Worm (Caenorhabditis elegans): ENCODE measurements around the gene Y54G11A.17.

Y54G11A.17 gene

DNA sequence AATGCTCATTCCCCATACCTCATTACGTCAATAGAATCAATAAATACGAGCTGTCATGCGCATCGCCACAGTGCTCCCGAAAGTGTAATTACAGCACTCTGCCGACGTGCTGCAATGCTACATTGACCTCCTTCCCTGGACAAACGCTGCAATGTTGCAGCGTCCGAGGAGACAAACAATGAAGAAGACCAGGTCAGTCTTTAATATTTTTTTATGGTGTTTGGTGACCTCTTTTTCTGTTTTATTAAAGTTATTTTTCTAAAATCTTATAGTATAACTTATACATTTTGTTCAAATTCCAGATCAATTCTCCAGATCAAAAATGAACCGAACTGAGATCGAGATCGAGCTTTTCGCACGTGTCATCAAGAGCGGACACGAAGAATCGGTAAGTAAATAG lies 32.2 kb upstream of the Y54G11A.17 start, which contains the start of gene sdz-26:
Gene sdz-26 (plus strand): TSS at position 301 of the 400 bp plus-strand sequence.
- no peak for TF ChIP-seq nhr-237 (tag; optimal IDR thresholded peaks at IDR 0.05)
- no peak for TF ChIP-seq sem-4 (tag; optimal IDR thresholded peaks at IDR 0.05)
- no peak for TF ChIP-seq elt-1 (tag; optimal IDR thresholded peaks at IDR 0.05)
- TF ChIP-seq dmd-4 (tag; optimal IDR thresholded peaks at IDR 0.05): no peak
- TF ChIP-seq mdl-1 (tag; optimal IDR thresholded peaks at IDR 0.05): no peak

ce11 chrII:14380778-14381177 lies 31.6 kb upstream of the Y54G11A.17 start:
- TF ChIP-seq nhr-237 (tag; optimal IDR thresholded peaks at IDR 0.05) (no peak), nhr-77 (tag; optimal IDR thresholded peaks at IDR 0.05) (no peak), ZK546.5 (tag; optimal IDR thresholded peaks at IDR 0.05) (no peak), ztf-11 (tag; optimal IDR thresholded peaks at IDR 0.05) (no peak), nhr-21 (tag; optimal IDR thresholded peaks at IDR 0.05) (no peak), crh-2 (tag; optimal IDR thresholded peaks at IDR 0.05) (no peak), nhr-25 (tag; optimal IDR thresholded peaks at IDR 0.05) (no peak), nhr-12 (tag; optimal IDR thresholded peaks at IDR 0.05) (no peak), Y55F3AM.14 (GFP tag; optimal IDR thresholded peaks at IDR 0.05) (no peak), zag-1 (tag; optimal IDR thresholded peaks at IDR 0.05) (no peak), mbf-1 (tag; optimal IDR thresholded peaks at IDR 0.05) (no peak)

ce11 chrII:14377796-14378195 lies 28.6 kb upstream of the Y54G11A.17 start, which contains the start of gene acr-20:
acr-20 (minus strand) TSS chrII:14377896.
- TF ChIP-seq sma-9 (GFP tag; optimal IDR thresholded peaks at IDR 0.05) (no peak), sma-9 (tag; optimal IDR thresholded peaks at IDR 0.05) (no peak), ztf-11 (tag; optimal IDR thresholded peaks at IDR 0.05) (no peak), egl-27 (tag; optimal IDR thresholded peaks at IDR 0.05) (no peak), nhr-129 (tag; optimal IDR thresholded peaks at IDR 0.05) (no peak)

- no peak for TF ChIP-seq crh-2 (tag; optimal IDR thresholded peaks at IDR 0.05)
- no peak for TF ChIP-seq sma-9 (GFP tag; optimal IDR thresholded peaks at IDR 0.05)
- TF ChIP-seq sma-9 (tag; optimal IDR thresholded peaks at IDR 0.05): no peak
- TF ChIP-seq nhr-11 (tag; optimal IDR thresholded peaks at IDR 0.05): no peak
- no peak for TF ChIP-seq R02D3.7 (tag; optimal IDR thresholded peaks at IDR 0.05)
- no peak for TF ChIP-seq unc-55 (GFP tag; optimal IDR thresholded peaks at IDR 0.05)
- TF ChIP-seq elt-3 (tag; optimal IDR thresholded peaks at IDR 0.05): no peak
- no peak for TF ChIP-seq mab-5 (tag; optimal IDR thresholded peaks at IDR 0.05)
- TF ChIP-seq gmeb-1 (tag; optimal IDR thresholded peaks at IDR 0.05): no peak
- no peak for TF ChIP-seq alr-1 (tag; optimal IDR thresholded peaks at IDR 0.05)
- TF ChIP-seq ztf-11 (tag; optimal IDR thresholded peaks at IDR 0.05): no peak
- TF ChIP-seq ceh-82 (tag; optimal IDR thresholded peaks at IDR 0.05): no peak
- no peak for TF ChIP-seq elt-1 (tag; optimal IDR thresholded peaks at IDR 0.05)
- TF ChIP-seq ceh-16 (tag; optimal IDR thresholded peaks at IDR 0.05): no peak
These were observed 25.4 kb upstream of the Y54G11A.17 start for ce11 chrII:14374594-14374993.

DNA sequence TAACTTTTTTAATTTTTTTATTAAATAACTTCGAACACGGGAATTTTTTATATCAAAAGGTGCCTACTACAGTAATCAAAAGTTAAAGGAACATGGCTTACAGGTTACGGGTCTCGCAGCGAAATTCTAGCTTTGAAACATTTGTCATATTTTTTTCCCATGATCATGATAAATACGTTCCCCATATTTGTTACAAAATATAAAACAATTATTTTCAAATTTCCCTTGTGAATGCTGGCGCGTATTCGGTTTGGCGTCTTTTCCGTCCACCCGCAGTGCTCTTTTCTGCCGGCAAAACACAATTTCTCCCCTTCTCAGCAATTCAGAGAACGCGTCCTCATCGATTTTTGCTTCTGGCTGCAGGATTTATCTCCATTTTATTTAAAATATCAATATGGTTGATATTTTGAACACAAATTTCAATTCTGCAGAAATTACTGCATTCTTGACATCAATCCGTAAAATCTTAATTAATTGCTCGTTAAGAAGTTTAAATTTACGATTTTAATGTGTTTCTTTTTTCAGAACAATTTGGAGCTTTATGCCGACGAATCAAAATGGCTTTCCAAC lies 16.1 kb upstream of the Y54G11A.17 start, which contains the start of gene imb-2:
Gene imb-2 (plus strand): TSS at position 520 of the 570 bp plus-strand sequence.
- TF ChIP-seq nhr-23 (tag; optimal IDR thresholded peaks at IDR 0.05) (no peak), nhr-10 (tag; optimal IDR thresholded peaks at IDR 0.05) (no peak), peb-1 (tag; optimal IDR thresholded peaks at IDR 0.05) (no peak), dmd-4 (tag; optimal IDR thresholded peaks at IDR 0.05) (no peak), sma-3 (GFP tag; optimal IDR thresholded peaks at IDR 0.05) (no peak), crh-2 (tag; optimal IDR thresholded peaks at IDR 0.05) (peak; percentile 60), lsy-2 (tag; optimal IDR thresholded peaks at IDR 0.05) (peak; percentile 23 to 88), skn-1 (tag; optimal IDR thresholded peaks at IDR 0.05) (no peak), blmp-1 (tag; optimal IDR thresholded peaks at IDR 0.05; ENCODE audit: insufficient read depth) (no peak), zag-1 (tag; optimal IDR thresholded peaks at IDR 0.05) (peak; percentile 45), unc-55 (GFP tag; optimal IDR thresholded peaks at IDR 0.05) (peak; percentile 80), ceh-82 (tag; optimal IDR thresholded peaks at IDR 0.05) (no peak), fos-1 (tag; optimal IDR thresholded peaks at IDR 0.05) (peak; percentile 18), nhr-77 (tag; optimal IDR thresholded peaks at IDR 0.05) (no peak), nhr-129 (tag; optimal IDR thresholded peaks at IDR 0.05) (peak; percentile 44), unc-39 (tag; optimal IDR thresholded peaks at IDR 0.05) (no peak), mab-5 (tag; optimal IDR thresholded peaks at IDR 0.05) (peak; percentile 43), alr-1 (tag; optimal IDR thresholded peaks at IDR 0.05) (no peak), sma-9 (GFP tag; optimal IDR thresholded peaks at IDR 0.05) (no peak), sma-9 (tag; optimal IDR thresholded peaks at IDR 0.05) (no peak), F13H6.1 (tag; optimal IDR thresholded peaks at IDR 0.05) (no peak), snpc-4 (tag; optimal IDR thresholded peaks at IDR 0.05) (peak; percentile 6), egl-27 (tag; optimal IDR thresholded peaks at IDR 0.05) (no peak), C34F6.9 (tag; optimal IDR thresholded peaks at IDR 0.05) (peak; percentile 68), lin-11 (tag; optimal IDR thresholded peaks at IDR 0.05) (peak; percentile 66)
